Worm (Caenorhabditis elegans) whole organism, young adult: ENCODE data around the gene C36B7.1.
A peak's percentile ranks its signal among the peaks of the same experiment; 100 is the strongest.

ENCODE experiments used
- B0336.3 ChIP-seq: fragments of 200-800 bp; sonication (Bioruptor generic); IDR thresholded peaks from 2 replicates; pipeline ENCODE4 v1.3.6; 2022; ENCODE audit warnings: missing genetic modification characterization, missing compliant biosample characterization
- C06A6.2 ChIP-seq: fragments of 200-800 bp; sonication (Bioruptor generic); conservative IDR thresholded peaks from 2 replicates; pipeline ENCODE4 v1.3.6; 2022; ENCODE audit warnings: missing genetic modification characterization, missing compliant biosample characterization
- F23B12.7 ChIP-seq: sonication (generic microtip); optimal IDR thresholded peaks from 2 replicates; lab custom pipeline; 2017; ENCODE audit warnings: missing genetic modification characterization, mild to moderate bottlenecking, missing compliant biosample characterization, antibody characterized with exemption, moderate library complexity; ENCODE audit not compliant: insufficient read depth
- F39B2.1 ChIP-seq: fragments of 200-800 bp; sonication (Bioruptor generic); IDR thresholded peaks from 2 replicates; pipeline ENCODE4 v1.3.6; 2022; ENCODE audit warnings: missing genetic modification reagents, missing genetic modification characterization, missing compliant biosample characterization
- F52B5.7 ChIP-seq: sonication (generic microtip); optimal IDR thresholded peaks from 2 replicates; lab custom pipeline; 2016; ENCODE audit warnings: mild to moderate bottlenecking, missing genetic modification characterization, missing compliant biosample characterization
- F55B11.4 ChIP-seq: sonication (generic microtip); optimal IDR thresholded peaks from 2 replicates; lab custom pipeline; 2016; ENCODE audit warnings: missing compliant biosample characterization, missing genetic modification characterization, borderline replicate concordance; ENCODE audit not compliant: insufficient read depth
- F57A8.1 ChIP-seq: fragments of 200-800 bp; sonication (Bioruptor generic); optimal IDR thresholded peaks from 2 replicates; lab custom pipeline; 2018; ENCODE audit warnings: mild to moderate bottlenecking, missing genetic modification characterization, moderate library complexity, missing compliant biosample characterization
- F57C9.4 ChIP-seq: sonication (generic microtip); optimal IDR thresholded peaks from 2 replicates; lab custom pipeline; 2017; ENCODE audit warnings: mild to moderate bottlenecking, missing genetic modification characterization, missing compliant biosample characterization
- Y56A3A.18 ChIP-seq: fragments of 200-800 bp; sonication (Bioruptor generic); IDR thresholded peaks from 2 replicates; pipeline ENCODE4 v1.3.6; 2022; ENCODE audit warnings: missing genetic modification reagents, missing genetic modification characterization, missing compliant biosample characterization
- ama-1 ChIP-seq, 3 experiments: fragments of 150-350 bp in 1 of 3; sonication (generic microtip) in 2 of 3; optimal IDR thresholded peaks; 2 replicates each; lab custom pipeline; 2014 to 2018; ENCODE audit warnings: missing biosample characterization in 2 of 3, missing genetic modification characterization in 2 of 3, missing genetic modification reagents in 2 of 3
- atf-7 ChIP-seq: sonication (generic microtip); optimal IDR thresholded peaks from 2 replicates; lab custom pipeline; 2017; ENCODE audit warnings: mild to moderate bottlenecking, missing genetic modification characterization, missing compliant biosample characterization
- athp-1 ChIP-seq: sonication (generic microtip); optimal IDR thresholded peaks from 2 replicates; lab custom pipeline; 2017; ENCODE audit warnings: mild to moderate bottlenecking, missing genetic modification characterization, missing compliant biosample characterization
- bed-1 ChIP-seq: fragments of 200-800 bp; sonication (Bioruptor generic); IDR thresholded peaks from 2 replicates; pipeline ENCODE4 v1.3.6; 2022; ENCODE audit warnings: missing genetic modification reagents, missing genetic modification characterization, missing compliant biosample characterization
- bed-2 ChIP-seq: fragments of 200-800 bp; sonication (Bioruptor generic); IDR thresholded peaks from 2 replicates; pipeline ENCODE4 v1.3.6; 2022; ENCODE audit warnings: missing genetic modification reagents, missing genetic modification characterization, missing compliant biosample characterization
- ceh-91 ChIP-seq: fragments of 200-800 bp; sonication (Bioruptor generic); IDR thresholded peaks from 2 replicates; pipeline ENCODE4 v1.3.6; 2022; ENCODE audit warnings: missing genetic modification reagents, missing genetic modification characterization, missing compliant biosample characterization
- egl-44 ChIP-seq: fragments of 200-800 bp; sonication (Bioruptor generic); IDR thresholded peaks from 2 replicates; pipeline ENCODE4 v1.3.6; 2022; ENCODE audit warnings: missing genetic modification reagents, missing genetic modification characterization, missing compliant biosample characterization
- him-1 ChIP-seq: sonication (generic microtip); optimal IDR thresholded peaks from 2 replicates; lab custom pipeline; 2016; ENCODE audit warnings: missing genotype, missing genetic modification reagents, missing genetic modification characterization, missing compliant biosample characterization
- hlh-26 ChIP-seq: fragments of 200-800 bp; sonication (Bioruptor generic); conservative IDR thresholded peaks from 2 replicates; pipeline ENCODE4 v1.3.6; 2022; ENCODE audit warnings: missing genetic modification reagents, missing genetic modification characterization, missing compliant biosample characterization
- hmg-20 ChIP-seq: fragments of 200-800 bp; sonication (Bioruptor generic); IDR thresholded peaks from 2 replicates; pipeline ENCODE4 v1.3.6; 2022; ENCODE audit warnings: missing genetic modification reagents, missing genetic modification characterization, missing compliant biosample characterization
- hsf-1 ChIP-seq: fragments of 200-800 bp; sonication (Bioruptor generic); IDR thresholded peaks from 2 replicates; pipeline ENCODE4 v1.3.6; 2022; ENCODE audit warnings: missing genetic modification reagents, missing genetic modification characterization, missing compliant biosample characterization
- lag-1 ChIP-seq: fragments of 200-800 bp; sonication (Bioruptor generic); IDR thresholded peaks from 2 replicates; pipeline ENCODE4 v1.3.6; 2022; ENCODE audit warnings: missing genetic modification reagents, missing genetic modification characterization, missing compliant biosample characterization
- let-526 ChIP-seq: fragments of 200-800 bp; sonication (Bioruptor generic); IDR thresholded peaks from 2 replicates; pipeline ENCODE4 v1.3.6; 2022; ENCODE audit warnings: missing genetic modification reagents, missing genetic modification characterization, missing compliant biosample characterization
- lin-26 ChIP-seq: fragments of 200-800 bp; sonication (Bioruptor generic); IDR thresholded peaks from 2 replicates; pipeline ENCODE4 v1.3.6; 2022; ENCODE audit warnings: missing genetic modification reagents, missing genetic modification characterization, missing compliant biosample characterization
- lin-35 ChIP-seq, 3 experiments: fragments of 150-350 bp in 2 of 3; sonication (generic microtip) in 1 of 3; optimal IDR thresholded peaks; 2 replicates each; lab custom pipeline; 2014 to 2018; ENCODE audit warnings: missing biosample characterization in 3 of 3, missing genetic modification characterization in 3 of 3, missing genetic modification reagents in 3 of 3
- lir-1 ChIP-seq: fragments of 200-800 bp; sonication (Bioruptor generic); conservative IDR thresholded peaks from 2 replicates; pipeline ENCODE4 v1.3.6; 2022; ENCODE audit warnings: missing genetic modification reagents, missing genetic modification characterization, missing compliant biosample characterization
- madf-8 ChIP-seq: fragments of 200-800 bp; sonication (Bioruptor generic); conservative IDR thresholded peaks from 2 replicates; pipeline ENCODE4 v1.3.6; 2022; ENCODE audit warnings: missing genetic modification reagents, missing genetic modification characterization, missing compliant biosample characterization
- nhr-179 ChIP-seq: sonication (generic microtip); optimal IDR thresholded peaks from 2 replicates; lab custom pipeline; 2016; ENCODE audit warnings: mild to moderate bottlenecking, missing genetic modification characterization, missing compliant biosample characterization
- nhr-80 ChIP-seq: sonication (generic microtip); optimal IDR thresholded peaks from 2 replicates; lab custom pipeline; 2016; ENCODE audit warnings: missing genetic modification characterization, missing compliant biosample characterization
- snpc-1.1 ChIP-seq: sonication (generic microtip); optimal IDR thresholded peaks from 2 replicates; lab custom pipeline; 2017; ENCODE audit warnings: missing genetic modification characterization, mild to moderate bottlenecking, missing compliant biosample characterization, antibody characterized with exemption, moderate library complexity, missing genotype, missing genetic modification reagents; ENCODE audit not compliant: insufficient read depth
- xnd-1 ChIP-seq: sonication (generic microtip); optimal IDR thresholded peaks from 2 replicates; lab custom pipeline; 2016; ENCODE audit warnings: missing genotype, missing genetic modification reagents, missing genetic modification characterization, missing compliant biosample characterization
- ztf-22 ChIP-seq: fragments of 200-800 bp; sonication (Bioruptor generic); optimal IDR thresholded peaks from 2 replicates; lab custom pipeline; 2018; ENCODE audit warnings: mild to moderate bottlenecking, missing genetic modification characterization, moderate library complexity, missing compliant biosample characterization

The C36B7.1 gene

DNA sequence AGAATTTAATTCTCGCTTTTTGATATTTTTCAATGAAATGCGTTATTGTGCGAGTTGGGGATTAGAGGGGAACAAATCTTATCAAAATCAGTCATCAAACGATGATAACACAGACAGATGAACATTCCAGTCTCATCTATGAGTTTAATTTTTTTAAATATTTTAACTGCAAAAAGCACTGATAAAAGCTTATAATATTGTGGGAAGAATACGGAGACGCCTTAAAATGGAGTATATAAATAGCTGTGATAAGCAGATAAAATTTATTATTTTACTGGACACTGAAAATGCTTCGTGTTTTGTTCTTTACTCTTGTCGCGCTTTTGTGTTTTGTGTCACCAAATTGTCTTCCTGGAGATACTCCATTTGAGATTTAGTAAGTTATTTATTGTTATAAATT lies 26.9 kb downstream of the C36B7.1 start, which contains the start of gene clec-86:
Gene clec-86 (plus strand): TSS at position 262 of the 400 bp plus-strand sequence.
- TF ChIP-seq ama-1 (optimal IDR thresholded peaks at IDR 0.05; lab: Kevin White, UChicago) (no peak), ama-1 (GFP tag; optimal IDR thresholded peaks at IDR 0.05; lab: Kevin White, UChicago) (no peak), F57C9.4 (no peak), nhr-80 (tag; lab: Kevin White, UChicago) (peak; percentile 18), F52B5.7 (tag; lab: Kevin White, UChicago) (no peak), bed-2 (GFP tag; lab: Robert Waterston, UW) (no peak), madf-8 (GFP tag; lab: Robert Waterston, UW) (no peak)

DNA sequence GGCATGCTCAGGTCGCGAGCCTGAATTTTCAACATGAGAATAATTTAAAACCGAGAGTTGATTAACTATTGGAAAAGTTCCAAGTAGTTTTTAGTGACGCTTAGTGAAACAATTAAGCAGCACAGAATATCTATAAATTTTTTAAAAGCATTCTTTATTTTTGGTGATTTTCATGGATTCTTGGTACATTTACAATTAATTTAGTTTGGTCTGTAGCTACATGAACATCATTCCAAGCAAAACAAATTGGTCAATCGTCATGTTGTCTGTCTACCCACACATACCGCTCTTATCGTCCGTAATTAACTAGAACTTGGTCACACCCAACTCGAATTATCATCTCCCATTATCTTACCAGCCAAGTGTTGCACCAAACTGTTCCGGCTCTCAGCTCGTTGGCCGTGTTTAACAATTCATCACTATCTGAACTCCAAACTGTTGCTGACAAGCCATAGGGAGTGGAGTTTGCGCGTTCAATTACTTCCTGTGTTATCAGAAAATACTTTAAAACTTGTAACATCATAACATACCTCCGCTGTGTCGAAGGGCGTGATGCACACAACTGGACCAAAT lies 28.1 kb downstream of the C36B7.1 start:
- TF ChIP-seq bed-1 (GFP tag; lab: Robert Waterston, UW), result 0 out of 2 replicates have a peak, but pooled peaks have one; percentile 62
- no peak for TF ChIP-seq him-1 (tag; lab: Kevin White, UChicago)
- no peak for TF ChIP-seq hsf-1 (GFP tag; lab: Robert Waterston, UW)

DNA sequence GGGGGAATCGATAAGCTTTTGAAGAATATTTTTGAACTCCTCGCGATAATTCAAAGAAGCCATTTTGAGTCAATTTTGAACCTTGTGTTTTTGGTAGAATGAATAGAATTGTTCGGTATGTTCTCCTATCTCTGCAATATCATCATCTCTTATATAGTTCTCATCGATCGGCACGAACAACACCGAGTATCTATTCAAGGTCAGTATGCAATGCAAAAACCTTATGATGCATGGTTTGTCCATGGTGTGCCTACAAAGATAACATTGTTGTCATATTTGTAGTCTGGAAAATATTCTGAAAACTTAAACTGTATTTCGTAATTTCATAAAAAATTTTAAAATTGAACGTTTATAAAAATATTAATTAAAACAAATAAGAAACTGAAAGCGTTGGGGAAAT lies 30.8 kb downstream of the C36B7.1 start, which contains the start of gene alh-10:
Gene alh-10 (minus strand): TSS at position 127 of the 400 bp plus-strand sequence.
- TF ChIP-seq hlh-26 (GFP tag; lab: Robert Waterston, UW) (no peak), nhr-80 (tag; lab: Kevin White, UChicago) (peak; percentile 6)

DNA sequence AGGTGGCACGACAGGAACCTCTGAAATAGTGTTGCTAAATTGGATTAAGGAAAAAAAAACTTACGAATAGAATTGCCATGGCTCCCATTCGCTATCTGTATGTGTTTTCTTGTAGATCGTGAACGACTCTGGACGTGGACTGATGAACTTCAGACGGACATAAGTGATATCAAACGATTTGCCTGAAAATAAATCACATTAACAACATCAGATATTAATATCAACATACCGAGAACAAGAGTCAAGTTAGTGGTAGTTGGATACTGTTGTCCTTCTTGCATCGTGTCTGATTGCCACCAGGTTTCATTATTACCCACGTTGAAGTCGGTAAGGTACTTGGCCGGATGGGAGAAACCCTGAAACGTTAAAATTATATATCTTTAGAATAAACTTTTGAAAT lies 37.0 kb downstream of the C36B7.1 start:
- TF ChIP-seq F23B12.7 (tag; lab: Kevin White, UChicago), result no peak
- no peak for TF ChIP-seq xnd-1

DNA sequence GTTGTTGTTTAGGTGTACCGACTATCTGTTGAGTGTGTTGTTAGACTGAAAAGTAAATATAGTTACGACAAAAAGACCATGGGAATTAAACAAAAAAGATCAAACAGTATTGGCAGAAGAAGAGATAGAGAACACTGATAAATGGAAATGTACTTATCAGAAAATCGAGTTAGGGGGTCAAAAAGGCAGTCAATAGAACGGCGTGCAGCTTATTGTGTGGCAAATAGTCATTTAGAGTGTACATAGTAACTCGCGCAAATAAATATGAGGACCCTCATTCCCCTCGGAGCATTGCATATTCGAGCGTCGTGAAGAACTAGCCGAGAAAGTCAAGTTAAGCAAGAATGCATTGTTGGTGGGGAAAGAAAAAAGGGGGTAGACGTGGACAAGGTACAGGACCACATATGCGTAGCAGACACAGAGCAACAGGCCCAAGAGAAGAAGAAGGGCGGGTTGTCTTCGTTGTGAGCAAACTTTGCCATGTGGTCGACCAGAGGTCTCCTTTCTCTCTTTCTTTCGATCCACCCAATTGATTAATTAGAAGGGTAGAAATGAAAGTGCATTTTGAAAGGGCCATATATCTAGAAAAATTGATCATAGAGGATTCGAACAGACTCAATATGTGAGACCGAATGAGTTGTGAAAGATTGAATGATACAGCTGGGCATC lies 38.6 kb downstream of the C36B7.1 start, which contains the start of gene lam-2:
Gene lam-2 (minus strand): TSS at position 51 of the 669 bp plus-strand sequence.
- TF ChIP-seq F55B11.4 (tag; lab: Kevin White, UChicago) (no peak), C06A6.2 (GFP tag; lab: Robert Waterston, UW) (no peak), B0336.3 (GFP tag; lab: Robert Waterston, UW) (no peak), lin-35 (GFP tag; optimal IDR thresholded peaks at IDR 0.05; lab: Kevin White, UChicago) (no peak), F39B2.1 (no peak), lir-1 (GFP tag; lab: Robert Waterston, UW) (no peak), athp-1 (tag; lab: Kevin White, UChicago) (no peak), lin-26 (GFP tag; lab: Robert Waterston, UW) (no peak)

DNA sequence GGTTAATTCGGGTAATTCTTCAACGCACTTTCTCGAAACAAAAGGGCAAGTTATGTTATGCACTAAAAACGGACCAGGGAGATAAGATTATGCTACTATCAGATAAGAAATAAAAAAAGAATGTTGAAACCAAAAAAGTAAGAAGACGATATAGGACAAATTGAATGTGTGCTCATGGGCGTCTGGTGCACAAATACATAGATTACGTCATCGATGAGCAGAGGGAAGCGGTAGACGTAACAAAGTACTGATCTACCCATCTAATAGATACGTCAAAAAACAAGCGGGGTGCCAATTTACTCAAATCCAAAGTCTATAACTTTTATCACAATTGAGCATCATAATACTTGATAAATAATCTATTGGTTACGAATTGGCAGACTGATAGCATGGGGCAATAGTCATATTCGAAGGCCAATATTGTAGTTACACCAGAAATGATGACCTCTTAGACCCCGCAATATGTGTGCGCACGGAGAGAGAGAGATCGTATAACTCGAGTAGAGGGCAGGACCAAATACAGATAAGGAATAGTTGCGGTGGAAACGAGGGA lies 39.4 kb downstream of the C36B7.1 start:
- TF ChIP-seq ceh-91 (no peak), F57C9.4 (no peak), F55B11.4 (tag; lab: Kevin White, UChicago) (no peak), Y56A3A.18 (GFP tag; lab: Robert Waterston, UW) (no peak), nhr-80 (tag; lab: Kevin White, UChicago) (no peak), lag-1 (GFP tag; lab: Robert Waterston, UW) (no peak), hmg-20 (GFP tag; lab: Robert Waterston, UW) (no peak), atf-7 (tag; lab: Kevin White, UChicago) (no peak), him-1 (tag; lab: Kevin White, UChicago) (no peak), nhr-179 (tag; lab: Kevin White, UChicago) (no peak), F57A8.1 (GFP tag; lab: Kevin White, UChicago) (no peak), let-526 (GFP tag; lab: Robert Waterston, UW) (no peak), athp-1 (tag; lab: Kevin White, UChicago) (no peak), snpc-1.1 (tag; lab: Kevin White, UChicago) (no peak), egl-44 (no peak), ztf-22 (GFP tag; lab: Kevin White, UChicago) (no peak), C06A6.2 (GFP tag; lab: Robert Waterston, UW) (no peak)
